Worm (Caenorhabditis elegans): ENCODE measurements around the gene sdz-35.

DNA sequence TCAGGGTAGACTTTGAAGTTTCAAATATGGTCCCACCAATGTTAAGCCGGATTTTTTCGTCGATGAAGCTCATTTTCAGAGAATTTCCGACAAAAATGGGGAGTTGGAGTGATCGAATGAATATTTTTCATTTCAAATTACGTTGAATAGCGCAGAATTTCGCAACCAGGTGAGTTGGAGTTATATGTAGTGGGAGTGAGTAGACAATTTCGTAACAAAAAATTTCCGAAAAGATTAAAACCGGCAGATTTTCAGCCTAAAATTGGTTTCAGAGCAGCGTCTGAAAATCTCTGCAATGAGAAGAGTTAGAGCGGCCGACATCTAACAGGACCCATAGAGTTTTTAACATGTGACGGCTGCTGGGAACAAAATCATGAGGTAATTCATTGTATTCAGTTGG, at the start of gene sdz-35:
- TF ChIP-seq ztf-23 (GFP tag; IDR thresholded peaks at IDR 0.05) (no peak), klf-2 (GFP tag; conservative IDR thresholded peaks at IDR 0.05) (no peak), flt-1 (GFP tag; IDR thresholded peaks at IDR 0.05) (no peak)

All from whole organism, midembryonic.